Fruit fly (Drosophila melanogaster): Measurements from ENCODE around the gene crq.

- no peak for TF ChIP-seq Eip75B (GFP tag; optimal IDR thresholded peaks at IDR 0.05)
- no peak for TF ChIP-seq CG10669 (GFP tag; optimal IDR thresholded peaks at IDR 0.05)
- TF ChIP-seq CG4318 (GFP tag; optimal IDR thresholded peaks at IDR 0.05), result no peak
- TF ChIP-seq acj6 (GFP tag; optimal IDR thresholded peaks at IDR 0.05), result no peak
- TF ChIP-seq CG11902 (GFP tag; optimal IDR thresholded peaks at IDR 0.05), result no peak
- TF ChIP-seq CG3032 (tag; optimal IDR thresholded peaks at IDR 0.05), result no peak
- TF ChIP-seq OdsH (GFP tag; optimal IDR thresholded peaks at IDR 0.05), result no peak
- no peak for TF ChIP-seq CG16779 (tag; optimal IDR thresholded peaks at IDR 0.05)
- no peak for TF ChIP-seq CG6792 (GFP tag; optimal IDR thresholded peaks at IDR 0.05)
- TF ChIP-seq Hr39 (GFP tag; optimal IDR thresholded peaks at IDR 0.05), result no peak
- TF ChIP-seq Sox102F (GFP tag; optimal IDR thresholded peaks at IDR 0.05), result no peak
Observed at dm6 chr2L:478173-478572, 25.3 kb upstream of the crq start.

Measured in whole organism, prepupa.